Worm (Caenorhabditis elegans): ENCODE data around the gene pgp-5.

The pgp-5 gene

ce11 chrX:10844602-10845354 lies 14.3 kb downstream of the pgp-5 start, which contains the start of gene C05A9.2:
Gene C05A9.2 (minus strand): TSS chrX:10844674.
- TF ChIP-seq ceh-28 (tag; optimal IDR thresholded peaks at IDR 0.05) (no peak), attf-4 (tag; optimal IDR thresholded peaks at IDR 0.05) (no peak), tag-97 (GFP tag; IDR thresholded peaks at IDR 0.05) (0 out of 2 replicates have a peak, but pooled peaks have one; percentile 71), ZK546.5 (tag; optimal IDR thresholded peaks at IDR 0.05) (no peak), nhr-25 (tag; optimal IDR thresholded peaks at IDR 0.05; ENCODE audit: borderline replicate concordance, insufficient read depth) (no peak), sdz-12 (GFP tag; optimal IDR thresholded peaks at IDR 0.05) (no peak), fkh-10 (GFP tag; optimal IDR thresholded peaks at IDR 0.05) (no peak), dve-1 (tag; optimal IDR thresholded peaks at IDR 0.05; ENCODE audit: insufficient read depth) (no peak), lin-29 (GFP tag; IDR thresholded peaks at IDR 0.05) (no peak), Y105C5A.15 (GFP tag; IDR thresholded peaks at IDR 0.05) (no peak), unc-62 (GFP tag; optimal IDR thresholded peaks at IDR 0.05 in 1 of 2) (peak in 1 of 2 experiments; percentile 96), unc-62 (tag; optimal IDR thresholded peaks at IDR 0.05) (no peak), unc-130 (GFP tag; optimal IDR thresholded peaks at IDR 0.05) (no peak), set-16 (GFP tag; IDR thresholded peaks at IDR 0.05) (no peak; the same call in 1 of the 2 replicates)

- TF ChIP-seq ceh-82 (tag; optimal IDR thresholded peaks at IDR 0.05) (no peak), lin-29 (GFP tag; IDR thresholded peaks at IDR 0.05) (no peak), unc-39 (tag; optimal IDR thresholded peaks at IDR 0.05) (no peak), daf-16 (GFP tag; optimal IDR thresholded peaks at IDR 0.05) (no peak), daf-16 (tag; optimal IDR thresholded peaks at IDR 0.05) (no peak), dmd-6 (GFP tag; IDR thresholded peaks at IDR 0.05) (no peak), nhr-76 (tag; optimal IDR thresholded peaks at IDR 0.05) (no peak), mep-1 (tag; optimal IDR thresholded peaks at IDR 0.05) (no peak), lin-13 (GFP tag; optimal IDR thresholded peaks at IDR 0.05) (no peak), fkh-10 (GFP tag; optimal IDR thresholded peaks at IDR 0.05) (no peak), Y48G9A.11 (GFP tag; IDR thresholded peaks at IDR 0.05) (no peak), ztf-11 (tag; optimal IDR thresholded peaks at IDR 0.05) (no peak), tra-1 (GFP tag; IDR thresholded peaks at IDR 0.05) (no peak)
Observed at ce11 chrX:10844137-10844536, 15.0 kb downstream of the pgp-5 start.

- no peak for TF ChIP-seq egl-43 (GFP tag; IDR thresholded peaks at IDR 0.05)
- TF ChIP-seq nhr-25 (tag; optimal IDR thresholded peaks at IDR 0.05; ENCODE audit: borderline replicate concordance, insufficient read depth), result no peak
- TF ChIP-seq lin-13 (GFP tag; optimal IDR thresholded peaks at IDR 0.05), result no peak
- TF ChIP-seq pha-4 (GFP tag; IDR thresholded peaks at IDR 0.05), result no peak
- no peak for TF ChIP-seq pha-4 (tag; optimal IDR thresholded peaks at IDR 0.05)
- no peak for TF ChIP-seq sdz-12 (GFP tag; optimal IDR thresholded peaks at IDR 0.05)
- TF ChIP-seq dve-1 (tag; optimal IDR thresholded peaks at IDR 0.05; ENCODE audit: insufficient read depth), result no peak
- TF ChIP-seq ceh-32 (tag; optimal IDR thresholded peaks at IDR 0.05; ENCODE audit: poor library complexity), result no peak
- no peak for TF ChIP-seq ces-1 (GFP tag; optimal IDR thresholded peaks at IDR 0.05)
- TF ChIP-seq jun-1 (tag; optimal IDR thresholded peaks at IDR 0.05), result no peak
Observed at ce11 chrX:10838550-10838949, 20.5 kb downstream of the pgp-5 start, which contains the start of gene plc-1. Gene plc-1 (minus strand): TSS chrX:10838650.

- no peak for TF ChIP-seq arid-1 (GFP tag; conservative IDR thresholded peaks at IDR 0.05)
- no peak for TF ChIP-seq Y105C5A.15 (GFP tag; IDR thresholded peaks at IDR 0.05)
- TF ChIP-seq madf-5 (GFP tag; IDR thresholded peaks at IDR 0.05), result no peak
- TF ChIP-seq nhr-11 (tag; optimal IDR thresholded peaks at IDR 0.05), result no peak
- TF ChIP-seq ctbp-1 (GFP tag; IDR thresholded peaks at IDR 0.05), result no peak
- TF ChIP-seq nhr-28 (tag; optimal IDR thresholded peaks at IDR 0.05), result no peak
- no peak for TF ChIP-seq T20F7.1 (GFP tag; optimal IDR thresholded peaks at IDR 0.05)
- TF ChIP-seq daf-8 (GFP tag; IDR thresholded peaks at IDR 0.05), result no peak
- no peak for TF ChIP-seq unc-39 (tag; optimal IDR thresholded peaks at IDR 0.05)
- no peak for TF ChIP-seq lin-39 (tag; optimal IDR thresholded peaks at IDR 0.05)
- no peak for TF ChIP-seq pqm-1 (tag; optimal IDR thresholded peaks at IDR 0.05)
- TF ChIP-seq daf-16 (GFP tag; optimal IDR thresholded peaks at IDR 0.05), result no peak
- no peak for TF ChIP-seq daf-16 (tag; optimal IDR thresholded peaks at IDR 0.05)
- TF ChIP-seq ceh-28 (tag; optimal IDR thresholded peaks at IDR 0.05), result no peak
Observed at ce11 chrX:10837609-10838008, 21.5 kb downstream of the pgp-5 start.

Measured in whole organism, L4 larva.